Fruit fly (Drosophila melanogaster) whole organism, prepupa: ENCODE data around the gene Adss.

ENCODE experiments used
- CG8319 ChIP-seq: fragments of 200-800 bp; sonication (Bioruptor generic); optimal IDR thresholded peaks from 3 replicates; lab custom pipeline; 2016; ENCODE audit warnings: missing biosample characterization, missing genetic modification characterization
- Gug ChIP-seq: fragments of 200-800 bp; sonication (Bioruptor generic); IDR thresholded peaks from 2 replicates; pipeline ENCODE4 v1.3.6; 2022; ENCODE audit warnings: missing biosample characterization, missing genetic modification characterization
- Hr39 ChIP-seq: fragments of 200-800 bp; sonication (Bioruptor generic); optimal IDR thresholded peaks from 2 replicates; lab custom pipeline; 2016; ENCODE audit warnings: missing biosample characterization, missing genetic modification characterization
- Lpt ChIP-seq: fragments of 200-800 bp; sonication (Bioruptor generic); optimal IDR thresholded peaks from 3 replicates; lab custom pipeline; 2016; ENCODE audit warnings: missing biosample characterization, missing genetic modification characterization
- Met ChIP-seq: fragments of 200-800 bp; sonication (Bioruptor generic); optimal IDR thresholded peaks from 3 replicates; lab custom pipeline; 2016; ENCODE audit warnings: missing biosample characterization, missing genetic modification characterization
- spab ChIP-seq: fragments of 200-800 bp; sonication (Bioruptor generic); optimal IDR thresholded peaks from 2 replicates; lab custom pipeline; 2017; ENCODE audit warnings: missing biosample characterization, mild to moderate bottlenecking, missing genetic modification characterization, missing genetic modification reagents
- vri ChIP-seq: fragments of 200-800 bp; sonication (Bioruptor generic); optimal IDR thresholded peaks from 3 replicates; lab custom pipeline; 2016; ENCODE audit warnings: missing biosample characterization, mild to moderate bottlenecking, missing genetic modification characterization

- TF ChIP-seq spab (GFP tag; lab: Kevin White, UChicago) (no peak), vri (GFP tag; lab: Kevin White, UChicago) (no peak), Hr39 (no peak), Met (GFP tag; lab: Kevin White, UChicago) (no peak), Gug (GFP tag; lab: Robert Waterston, UW) (no peak), CG8319 (no peak), Lpt (GFP tag; lab: Kevin White, UChicago) (no peak)
Observed at dm6 chr3R:20816008-20816407, 14.4 kb downstream of the Adss start, which contains the start of gene Fancd2.
